Worm (Caenorhabditis elegans) whole organism, L2 larva: ENCODE results near the gene JC8.16.

Experiments used
- Y55F3AM.14 ChIP-seq: fragments of 200-800 bp; sonication (Bioruptor generic); optimal IDR thresholded peaks from 2 replicates; lab custom pipeline; 2018; ENCODE audit warnings: mild to moderate bottlenecking, missing genetic modification characterization, missing compliant biosample characterization
- blmp-1 ChIP-seq: sonication (generic microtip); optimal IDR thresholded peaks from 2 replicates; lab custom pipeline; 2017; ENCODE audit warnings: missing genetic modification characterization, mild to moderate bottlenecking, missing compliant biosample characterization, antibody characterized with exemption, moderate library complexity; ENCODE audit not compliant: insufficient read depth
- ceh-82 ChIP-seq: fragments of 150-350 bp; optimal IDR thresholded peaks from 2 replicates; lab custom pipeline; 2014; ENCODE audit warnings: missing biosample characterization, missing genetic modification characterization
- egl-27 ChIP-seq: sonication (generic microtip); optimal IDR thresholded peaks from 3 replicates; lab custom pipeline; 2017; ENCODE audit warnings: missing biosample characterization, missing genetic modification reagents, missing genetic modification characterization
- lin-11 ChIP-seq: fragments of 150-350 bp; sonication (generic microtip); optimal IDR thresholded peaks from 2 replicates; lab custom pipeline; 2014; ENCODE audit warnings: missing biosample characterization, missing genetic modification characterization, inconsistent platforms, mixed read lengths
- lsy-2 ChIP-seq, 2 experiments: fragments of 150-350 bp in 1 of 2; sonication (generic microtip) in 1 of 2; optimal IDR thresholded peaks; 2 replicates each; lab custom pipeline; 2014 to 2017; ENCODE audit warnings: missing biosample characterization in 2 of 2, missing genetic modification characterization in 2 of 2
- mab-5 ChIP-seq: fragments of 150-350 bp; optimal IDR thresholded peaks from 2 replicates; lab custom pipeline; 2014; ENCODE audit warnings: missing biosample characterization, missing genetic modification characterization
- mdl-1 ChIP-seq, 2 experiments: fragments of 150-350 bp in 1 of 2; sonication (generic microtip) in 1 of 2; optimal IDR thresholded peaks; 2 replicates each; lab custom pipeline; 2017; ENCODE audit warnings: missing biosample characterization in 2 of 2, missing genetic modification characterization in 2 of 2
- nhr-10 ChIP-seq: sonication (generic microtip); optimal IDR thresholded peaks from 2 replicates; lab custom pipeline; 2017; ENCODE audit warnings: missing biosample characterization, missing genetic modification characterization
- nhr-237 ChIP-seq: fragments of 150-350 bp; optimal IDR thresholded peaks from 2 replicates; lab custom pipeline; 2014; ENCODE audit warnings: missing biosample characterization, missing genetic modification characterization
- skn-1 ChIP-seq: sonication (generic microtip); optimal IDR thresholded peaks from 2 replicates; lab custom pipeline; 2017; ENCODE audit warnings: missing biosample characterization, missing genetic modification characterization
- unc-62 ChIP-seq: fragments of 150-350 bp; optimal IDR thresholded peaks from 2 replicates; lab custom pipeline; 2014; ENCODE audit warnings: missing biosample characterization, missing genetic modification reagents, missing genetic modification characterization
- zag-1 ChIP-seq: fragments of 150-350 bp; optimal IDR thresholded peaks from 2 replicates; lab custom pipeline; 2014; ENCODE audit warnings: missing biosample characterization, missing genetic modification characterization
- ztf-4 ChIP-seq: fragments of 150-350 bp; optimal IDR thresholded peaks from 2 replicates; lab custom pipeline; 2014; ENCODE audit warnings: missing biosample characterization, missing genetic modification characterization

DNA sequence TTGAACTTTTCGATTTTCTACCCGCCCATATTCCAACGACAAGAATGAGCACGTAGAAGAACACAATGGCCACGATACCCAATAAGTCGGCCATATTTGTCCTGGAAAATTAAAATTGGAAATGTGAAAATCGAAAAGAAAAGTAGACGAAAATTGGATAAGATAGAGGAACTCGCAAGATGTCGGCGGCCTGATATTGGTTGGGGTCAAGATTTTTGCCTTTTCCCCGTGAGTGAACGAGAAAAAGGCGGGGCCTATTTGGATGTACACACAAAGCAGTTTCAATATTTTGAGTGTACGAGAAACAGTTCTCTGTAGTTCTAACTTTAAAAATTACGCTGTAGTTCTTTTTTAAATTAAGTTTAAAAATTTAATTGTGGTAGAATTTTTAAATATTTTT lies 44.5 kb upstream of the JC8.16 start, which contains the start of gene cho-1:
- TF ChIP-seq blmp-1 (no peak), lsy-2 (tag; optimal IDR thresholded peaks at IDR 0.05; lab: Kevin White, UChicago) (no peak), egl-27 (tag; lab: Kevin White, UChicago) (no peak), nhr-237 (tag; lab: Kevin White, UChicago) (no peak), lin-11 (no peak), skn-1 (no peak), zag-1 (no peak), Y55F3AM.14 (no peak), mdl-1 (tag; optimal IDR thresholded peaks at IDR 0.05; lab: Kevin White, UChicago) (no peak), ceh-82 (tag; lab: Kevin White, UChicago) (no peak), ztf-4 (no peak), unc-62 (GFP tag; lab: Kevin White, UChicago) (no peak), mab-5 (tag; lab: Kevin White, UChicago) (no peak), nhr-10 (tag; lab: Kevin White, UChicago) (no peak)
